Worm (Caenorhabditis elegans): ENCODE measurements around the gene F19B10.3.

- TF ChIP-seq tab-1 (GFP tag; IDR thresholded peaks at IDR 0.05) (no peak), T22C8.4 (GFP tag; IDR thresholded peaks at IDR 0.05) (no peak)
Measured at ce11 chrII:3694664-3695063, 30.1 kb downstream of the F19B10.3 start, which contains the start of gene srx-102.
